Worm (Caenorhabditis elegans) whole organism, L1 larva: ENCODE results near the gene Y94H6A.2.

Experiments used
- F16B12.6 ChIP-seq: fragments of 150-350 bp; optimal IDR thresholded peaks from 2 replicates; lab custom pipeline; 2014; ENCODE audit warnings: missing biosample characterization, missing genetic modification characterization
- aha-1 ChIP-seq: fragments of 150-350 bp; optimal IDR thresholded peaks from 2 replicates; lab custom pipeline; 2014; ENCODE audit warnings: missing biosample characterization, missing genetic modification characterization
- ceh-82 ChIP-seq, 3 experiments: fragments of 150-350 bp in 1 of 3; sonication (generic microtip) in 2 of 3; optimal IDR thresholded peaks; 2 replicates each; lab custom pipeline; 2014 to 2017; ENCODE audit warnings: missing biosample characterization in 3 of 3, missing genetic modification characterization in 3 of 3
- ceh-88 ChIP-seq: fragments of 200-800 bp; sonication (Bioruptor generic); IDR thresholded peaks from 2 replicates; pipeline ENCODE4 v1.3.6; 2022; ENCODE audit warnings: missing genetic modification characterization, missing compliant biosample characterization
- efl-1 ChIP-seq, 4 experiments: fragments of 150-350 bp; optimal IDR thresholded peaks in 3 of 4; peaks in 1 of 4; 1 replicate in 1 of 4; 2 replicates in 3 of 4; lab custom pipeline; 2014; ENCODE audit warnings: missing biosample characterization in 2 of 4, missing genetic modification characterization in 2 of 4, missing genetic modification reagents in 2 of 4
- egl-13 ChIP-seq: sonication (generic microtip); optimal IDR thresholded peaks from 2 replicates; lab custom pipeline; 2016; ENCODE audit warnings: missing genotype, missing genetic modification reagents, missing genetic modification characterization, missing compliant biosample characterization
- fkh-4 ChIP-seq: sonication (generic microtip); optimal IDR thresholded peaks from 2 replicates; lab custom pipeline; 2016; ENCODE audit warnings: missing compliant biosample characterization, missing genetic modification characterization, borderline replicate concordance
- fkh-8 ChIP-seq: sonication (generic microtip); optimal IDR thresholded peaks from 2 replicates; lab custom pipeline; 2016; ENCODE audit warnings: mild to moderate bottlenecking, missing genetic modification characterization, missing compliant biosample characterization
- isw-1 ChIP-seq: fragments of 200-800 bp; sonication (Bioruptor generic); IDR thresholded peaks from 2 replicates; pipeline ENCODE4 v1.3.6; 2022; ENCODE audit warnings: missing genetic modification characterization, missing compliant biosample characterization
- lin-14 ChIP-seq: fragments of 200-800 bp; sonication (Bioruptor generic); optimal IDR thresholded peaks from 2 replicates; lab custom pipeline; 2018; ENCODE audit warnings: mild to moderate bottlenecking, missing genetic modification characterization, moderate library complexity, missing compliant biosample characterization
- lin-35 ChIP-seq, 2 experiments: fragments of 150-350 bp; optimal IDR thresholded peaks; 2 replicates each; lab custom pipeline; 2014; ENCODE audit warnings: missing biosample characterization in 2 of 2, missing genetic modification characterization in 2 of 2, missing genetic modification reagents in 2 of 2
- mab-9 ChIP-seq: fragments of 200-800 bp; sonication (Bioruptor generic); IDR thresholded peaks from 2 replicates; pipeline ENCODE4 v1.3.6; 2022; ENCODE audit warnings: missing genetic modification reagents, missing genetic modification characterization, missing compliant biosample characterization
- mef-2 ChIP-seq: fragments of 150-350 bp; optimal IDR thresholded peaks from 2 replicates; lab custom pipeline; 2014; ENCODE audit warnings: missing biosample characterization, missing genetic modification characterization
- nhr-19 ChIP-seq: fragments of 200-800 bp; sonication (Bioruptor generic); conservative IDR thresholded peaks from 2 replicates; pipeline ENCODE4 v1.3.6; 2022; ENCODE audit warnings: missing genetic modification characterization, missing compliant biosample characterization
- nhr-71 ChIP-seq: sonication (generic microtip); optimal IDR thresholded peaks from 2 replicates; lab custom pipeline; 2016; ENCODE audit warnings: mild to moderate bottlenecking, missing genetic modification characterization, moderate library complexity, missing compliant biosample characterization
- nhr-84 ChIP-seq: sonication (generic microtip); optimal IDR thresholded peaks from 2 replicates; lab custom pipeline; 2017; ENCODE audit warnings: missing biosample characterization, missing genetic modification characterization
- nhr-85 ChIP-seq: sonication (generic microtip); peaks from one replicate; lab custom pipeline; 2016; ENCODE audit warnings: missing genetic modification characterization, inconsistent platforms, missing compliant biosample characterization
- snpc-4 ChIP-seq: fragments of 150-350 bp; optimal IDR thresholded peaks from 2 replicates; lab custom pipeline; 2014; ENCODE audit warnings: missing biosample characterization, missing genetic modification characterization
- sox-4 ChIP-seq: sonication (generic microtip); optimal IDR thresholded peaks from 2 replicates; lab custom pipeline; 2016; ENCODE audit warnings: missing genetic modification characterization, missing compliant biosample characterization
- unc-86 ChIP-seq: sonication (generic microtip); optimal IDR thresholded peaks from 2 replicates; lab custom pipeline; 2016; ENCODE audit warnings: missing genetic modification characterization, missing compliant biosample characterization
- xbp-1 ChIP-seq: sonication (generic microtip); optimal IDR thresholded peaks from 2 replicates; lab custom pipeline; 2016; ENCODE audit warnings: missing genetic modification characterization, missing compliant biosample characterization
- zag-1 ChIP-seq: fragments of 150-350 bp; optimal IDR thresholded peaks from 2 replicates; lab custom pipeline; 2014; ENCODE audit warnings: missing biosample characterization, missing genetic modification characterization

The Y94H6A.2 gene

DNA sequence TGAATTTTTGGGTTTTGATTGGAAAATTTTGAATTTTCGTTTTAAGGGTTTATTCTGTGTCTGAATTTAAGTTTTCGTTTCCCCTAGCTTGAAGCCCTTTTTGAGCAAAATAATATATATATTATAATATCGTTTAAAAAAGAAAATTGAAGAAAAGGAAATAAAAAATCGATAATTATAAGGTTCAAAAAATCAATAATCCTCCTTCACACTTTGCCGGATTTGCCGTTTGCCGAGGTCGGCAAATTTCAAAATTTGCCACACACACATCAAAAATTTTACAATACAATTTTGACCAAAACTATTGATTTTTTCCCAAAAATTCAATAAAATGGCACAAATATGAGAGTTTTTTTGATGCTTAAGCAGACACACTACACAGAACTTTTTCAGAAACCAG lies 6.5 kb downstream of the Y94H6A.2 start:
- TF ChIP-seq snpc-4 (tag; lab: Kevin White, UChicago) (no peak), fkh-4 (tag; lab: Kevin White, UChicago) (no peak), mef-2 (tag; lab: Kevin White, UChicago) (no peak)

DNA sequence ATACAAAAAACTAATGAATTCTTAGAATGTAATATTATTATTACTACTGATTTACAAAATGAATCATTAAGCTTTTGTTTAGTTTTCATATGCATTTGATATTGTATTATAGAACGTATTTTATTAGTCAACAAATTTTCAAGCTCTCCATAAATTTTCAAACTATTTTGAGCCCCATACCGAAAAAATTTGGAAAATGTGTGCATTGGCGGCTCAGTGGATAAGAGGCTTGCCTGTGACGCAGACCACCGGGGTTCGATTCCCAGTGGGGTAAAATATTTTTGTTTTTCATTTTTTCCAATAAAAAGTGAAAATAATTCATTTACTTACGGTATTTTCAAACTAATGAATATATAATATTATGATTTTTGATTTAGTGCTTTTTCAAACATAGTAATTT lies 8.4 kb downstream of the Y94H6A.2 start:
- TF ChIP-seq mab-9 (no peak), sox-4 (tag; lab: Kevin White, UChicago) (no peak), efl-1 (optimal IDR thresholded peaks at IDR 0.05; lab: Kevin White, UChicago) (no peak), efl-1 (GFP tag; optimal IDR thresholded peaks at IDR 0.05 in 1 of 2; lab: Kevin White, UChicago) (peak in 1 of 2 experiments; percentile 40), isw-1 (no peak), aha-1 (no peak), nhr-84 (tag; lab: Kevin White, UChicago) (no peak), lin-14 (GFP tag; lab: Kevin White, UChicago) (no peak)
- TF ChIP-seq, all 84 proteins: peak for 1

DNA sequence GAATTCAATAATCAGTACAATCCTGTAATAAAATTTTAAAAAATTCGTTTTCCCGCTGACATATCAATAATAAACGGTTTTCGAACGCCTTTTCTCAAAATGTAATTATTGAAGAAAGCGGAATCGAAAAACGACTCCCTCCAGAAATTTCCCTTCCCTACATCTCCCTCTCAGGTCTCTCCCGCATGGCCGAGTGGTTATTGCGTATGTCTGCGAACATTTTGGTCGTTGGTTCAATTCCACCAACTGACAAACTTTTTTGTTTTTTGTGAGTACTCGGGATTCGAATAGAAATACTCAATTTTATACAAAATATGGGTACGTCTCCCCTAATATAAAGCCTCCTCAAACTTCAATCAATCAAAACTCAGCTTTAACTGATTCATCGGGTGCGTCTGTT lies 9.9 kb downstream of the Y94H6A.2 start:
- TF ChIP-seq nhr-19 (GFP tag; lab: Robert Waterston, UW): peak; percentile 17; the same call in 1 of the 2 replicates

DNA sequence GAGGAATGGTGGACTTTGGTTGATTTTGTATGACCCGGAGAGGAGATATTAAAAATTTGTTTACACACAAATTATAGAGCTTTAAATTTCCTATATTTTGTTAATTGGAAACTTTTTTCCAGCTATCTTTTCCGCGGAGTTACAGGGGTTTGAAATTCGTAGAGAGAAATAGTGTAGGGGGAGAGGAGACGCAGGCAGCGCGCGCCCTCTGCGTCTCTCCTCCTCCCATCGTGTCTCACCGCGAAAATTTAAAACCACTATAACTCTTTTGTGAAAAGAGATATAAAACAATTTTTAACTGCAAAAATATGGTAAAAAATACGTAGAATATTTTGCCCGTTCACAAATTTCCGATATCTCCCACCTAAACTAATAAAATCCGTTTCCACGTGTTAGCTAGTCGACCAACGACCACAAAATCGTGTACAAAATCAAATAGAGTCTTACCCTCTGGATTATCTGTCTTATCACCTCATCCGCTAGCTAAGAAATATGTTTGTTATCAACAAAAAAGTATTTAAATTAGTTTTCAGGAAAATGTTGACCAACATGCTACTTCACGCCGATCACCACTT lies 12.5 kb downstream of the Y94H6A.2 start, which contains the start of gene nhr-277:
Gene nhr-277, plus strand, starts transcription at position 525 of the 575 bp plus-strand sequence.
- no peak for TF ChIP-seq fkh-8 (tag; lab: Kevin White, UChicago)
- TF ChIP-seq efl-1 (optimal IDR thresholded peaks at IDR 0.05; lab: Kevin White, UChicago): no peak
- peak in 1 of 2 experiments; percentile 11 for TF ChIP-seq efl-1 (GFP tag; optimal IDR thresholded peaks at IDR 0.05 in 1 of 2; lab: Kevin White, UChicago)
- TF ChIP-seq nhr-85 (tag; lab: Kevin White, UChicago): peak; percentile 9

DNA sequence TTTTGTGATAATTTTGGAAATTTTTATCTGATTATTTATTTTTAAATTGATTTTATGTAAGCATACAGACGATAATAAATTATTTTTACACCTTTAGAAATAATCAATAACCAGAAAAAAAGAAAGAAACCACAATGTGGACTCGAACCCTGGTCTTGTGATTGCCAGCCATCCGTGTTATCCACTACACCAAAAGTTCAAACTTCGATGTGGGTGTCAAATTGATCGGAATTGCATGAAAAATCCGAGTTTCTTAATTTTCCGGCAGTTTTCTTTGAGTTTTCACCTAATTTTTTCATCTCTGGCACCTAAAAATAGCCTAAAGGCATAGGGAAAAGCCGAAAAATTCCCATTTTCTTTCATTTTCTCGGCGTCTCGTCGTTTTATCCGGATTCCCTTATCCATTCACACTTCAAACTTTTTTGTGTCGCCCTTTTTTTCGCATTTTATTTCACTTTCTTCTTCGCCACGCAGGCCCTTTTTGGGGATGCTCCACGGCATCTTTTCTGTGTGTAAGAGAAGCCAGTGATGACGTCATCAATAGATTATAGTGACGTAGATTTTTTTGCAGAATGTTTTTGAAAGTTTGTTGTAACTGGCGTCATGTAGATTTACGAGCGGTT lies 17.4 kb downstream of the Y94H6A.2 start:
- TF ChIP-seq mab-9: no peak
- no peak for TF ChIP-seq snpc-4 (tag; lab: Kevin White, UChicago)
- TF ChIP-seq fkh-8 (tag; lab: Kevin White, UChicago): peak; percentile 11
- TF ChIP-seq xbp-1 (tag; lab: Kevin White, UChicago): peak; percentile 20
- peak; percentile 69 for TF ChIP-seq lin-14 (GFP tag; lab: Kevin White, UChicago)
- TF ChIP-seq, all 84 proteins: peak for 3

DNA sequence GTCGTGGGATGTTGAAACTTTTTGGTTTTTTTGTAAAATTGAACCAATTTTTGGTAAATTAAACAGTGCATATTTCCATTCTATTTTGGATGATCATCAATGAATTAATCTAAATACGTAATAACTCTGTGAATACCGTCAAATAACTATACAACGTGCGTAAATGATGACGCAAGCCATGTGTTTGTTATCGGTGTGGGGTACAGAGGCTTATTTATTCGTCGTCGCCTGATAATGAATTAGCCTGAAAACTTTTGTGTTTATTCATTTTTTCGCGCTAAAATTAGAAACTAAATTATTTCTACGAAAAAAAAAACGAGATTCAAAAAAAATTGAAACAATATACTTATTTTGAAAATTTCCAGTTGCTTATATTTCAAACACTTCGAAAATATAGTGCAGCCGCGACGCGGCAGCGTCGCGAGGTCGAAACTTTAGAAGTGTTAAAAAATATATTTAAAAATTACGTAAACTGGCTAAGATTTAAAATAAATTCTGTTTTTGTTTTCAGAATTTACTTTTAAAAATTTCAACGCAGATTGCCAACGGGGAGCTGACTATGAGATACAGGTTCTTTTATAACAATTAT lies 18.9 kb downstream of the Y94H6A.2 start:
- peak; percentile 32 for TF ChIP-seq nhr-85 (tag; lab: Kevin White, UChicago)
- TF ChIP-seq egl-13: no peak
- TF ChIP-seq lin-35 (GFP tag; optimal IDR thresholded peaks at IDR 0.05; lab: Kevin White, UChicago): peak in 1 of 2 experiments; percentile 10

DNA sequence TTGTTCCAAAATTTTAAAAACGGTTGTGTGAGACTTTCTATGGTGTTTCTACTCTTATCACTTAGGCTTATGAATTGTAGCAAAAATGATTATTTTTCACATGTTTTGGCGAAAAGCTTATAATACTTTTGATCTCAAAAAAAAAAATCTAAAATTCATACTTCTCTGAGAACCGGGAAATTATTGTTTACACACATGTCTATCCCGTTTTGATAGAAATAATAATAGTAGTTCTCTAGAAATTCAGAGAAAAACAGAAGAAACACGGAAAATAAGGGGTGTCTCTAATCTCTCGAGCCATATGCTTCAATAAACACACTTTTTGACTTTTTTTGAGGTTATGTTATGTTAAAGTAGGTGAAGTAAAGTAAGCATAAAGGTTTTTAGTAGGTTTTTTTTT lies 20.5 kb downstream of the Y94H6A.2 start:
- TF ChIP-seq nhr-71 (tag; lab: Kevin White, UChicago) (peak; percentile 21), zag-1 (no peak), fkh-8 (tag; lab: Kevin White, UChicago) (peak; percentile 50)

DNA sequence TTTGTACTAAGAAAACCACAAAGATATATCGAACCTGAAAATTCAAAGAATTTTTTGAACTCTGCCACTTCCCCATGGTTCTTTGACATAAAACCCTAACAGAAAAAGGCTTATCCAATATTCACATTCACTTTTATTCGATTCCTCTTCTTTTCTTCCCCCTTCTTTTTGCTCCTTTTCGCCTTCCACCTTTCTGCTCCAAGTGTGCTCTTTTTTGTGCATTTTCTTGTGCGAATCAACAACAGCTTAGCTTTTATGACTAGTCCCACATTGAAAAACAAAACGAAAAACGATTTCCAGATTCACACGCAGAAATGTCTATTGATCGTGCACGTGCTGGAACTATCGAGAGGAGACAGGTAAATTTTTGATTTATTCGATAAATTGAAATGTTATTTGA lies 21.5 kb downstream of the Y94H6A.2 start, which contains the start of gene Y54G2A.41:
Gene Y54G2A.41, plus strand, starts transcription at position 301 of the 400 bp plus-strand sequence.
- TF ChIP-seq ceh-88 (GFP tag; lab: Robert Waterston, UW): no peak
- no peak for TF ChIP-seq ceh-82 (tag; optimal IDR thresholded peaks at IDR 0.05; lab: Kevin White, UChicago)
- TF ChIP-seq efl-1 (optimal IDR thresholded peaks at IDR 0.05; lab: Kevin White, UChicago): no peak
- TF ChIP-seq efl-1 (GFP tag; optimal IDR thresholded peaks at IDR 0.05 in 1 of 2; lab: Kevin White, UChicago): peak in 1 of 2 experiments; percentile 78
- no peak for TF ChIP-seq unc-86 (tag; lab: Kevin White, UChicago)
- no peak for TF ChIP-seq F16B12.6
